Fruit fly (Drosophila melanogaster): ENCODE results near the gene CG7369.

CG7369 gene

DNA sequence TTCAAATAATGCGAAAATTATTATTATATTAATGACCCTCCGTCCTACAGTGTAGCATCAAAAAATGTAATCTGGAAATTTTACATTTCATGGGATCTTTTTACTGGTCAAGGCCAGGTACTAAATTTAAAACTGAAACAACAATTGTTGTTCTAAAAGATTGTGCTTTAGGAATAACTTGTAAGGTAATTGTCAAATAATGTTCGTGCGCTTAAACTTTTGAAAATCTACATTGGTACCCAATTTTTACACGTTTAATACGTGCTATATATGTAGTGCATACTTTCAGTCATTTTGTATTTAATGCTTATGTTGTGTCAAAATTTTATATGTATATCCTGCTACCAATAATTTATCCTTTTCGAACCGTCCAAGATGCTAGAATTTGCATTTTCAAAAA, 8.0 kb upstream of the CG7369 start:
- no peak for TF ChIP-seq noc (tag; optimal IDR thresholded peaks at IDR 0.05)

DNA sequence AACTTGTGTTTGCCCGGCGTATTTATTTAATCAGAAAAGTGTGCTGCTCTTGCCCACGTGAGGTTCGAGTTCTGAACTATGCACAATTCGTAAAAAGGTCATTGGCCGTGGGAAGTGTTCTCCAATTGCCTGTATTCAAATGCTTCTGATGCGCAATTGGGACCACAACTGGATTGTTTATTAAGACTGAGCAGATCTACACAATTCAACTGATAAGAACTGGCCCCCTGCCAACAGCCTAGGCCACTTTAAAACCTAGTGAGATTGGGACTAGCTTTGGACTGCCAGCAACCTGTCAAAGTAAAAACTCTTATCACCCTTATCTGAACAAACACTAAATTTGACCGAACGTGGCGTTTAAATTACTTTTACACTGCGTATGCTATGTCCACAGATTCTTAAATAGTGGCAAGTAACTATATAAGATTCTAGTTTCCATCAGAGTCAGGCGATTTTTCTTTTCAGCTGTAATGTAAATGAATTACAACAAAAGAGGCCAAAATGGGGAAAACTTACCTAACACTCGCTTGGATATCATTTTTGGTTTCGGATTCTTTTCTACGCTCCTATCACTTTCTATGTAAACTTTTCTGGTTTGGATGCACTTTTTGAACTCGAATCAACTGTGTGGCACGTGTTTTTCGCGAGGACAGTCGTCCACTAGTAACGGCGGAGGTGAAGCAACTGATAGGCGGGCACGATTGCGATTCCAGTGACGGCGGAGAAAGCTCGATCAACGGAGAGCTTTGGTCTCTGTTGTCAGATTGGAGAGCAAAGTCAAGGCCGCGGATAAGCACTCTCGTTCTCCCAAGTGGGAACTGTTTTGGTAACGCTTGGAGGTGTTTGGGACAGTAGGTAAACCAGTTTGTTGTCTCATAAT, 3.6 kb upstream of the CG7369 start, which contains the start of gene CG11241:
Gene CG11241 (minus strand): TSS at position 689 of the 880 bp plus-strand sequence.
- peak; percentile 28 for TF ChIP-seq noc (tag; optimal IDR thresholded peaks at IDR 0.05)

DNA sequence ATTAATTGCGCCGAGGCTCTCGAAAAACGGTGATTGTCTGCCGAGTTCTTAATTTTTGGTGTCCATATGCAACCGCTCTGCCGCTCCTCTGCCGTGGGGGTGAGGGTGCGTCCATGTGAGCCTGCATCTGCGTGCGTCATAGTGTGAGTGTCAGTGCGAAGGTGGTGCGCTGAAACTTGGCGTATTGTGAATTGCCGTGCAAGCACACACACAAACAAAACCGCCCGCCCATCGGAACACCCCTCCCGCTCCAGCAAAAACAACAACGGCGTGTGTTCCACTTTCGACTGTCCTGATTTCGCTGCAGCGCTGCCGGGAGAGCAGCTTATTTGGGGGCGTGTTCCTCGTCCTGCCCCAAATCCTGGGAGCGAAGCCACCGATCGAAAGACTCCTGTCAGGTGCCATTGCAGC, 533 bp downstream of the CG7369 start:
- no peak for TF ChIP-seq noc (tag; optimal IDR thresholded peaks at IDR 0.05)

DNA sequence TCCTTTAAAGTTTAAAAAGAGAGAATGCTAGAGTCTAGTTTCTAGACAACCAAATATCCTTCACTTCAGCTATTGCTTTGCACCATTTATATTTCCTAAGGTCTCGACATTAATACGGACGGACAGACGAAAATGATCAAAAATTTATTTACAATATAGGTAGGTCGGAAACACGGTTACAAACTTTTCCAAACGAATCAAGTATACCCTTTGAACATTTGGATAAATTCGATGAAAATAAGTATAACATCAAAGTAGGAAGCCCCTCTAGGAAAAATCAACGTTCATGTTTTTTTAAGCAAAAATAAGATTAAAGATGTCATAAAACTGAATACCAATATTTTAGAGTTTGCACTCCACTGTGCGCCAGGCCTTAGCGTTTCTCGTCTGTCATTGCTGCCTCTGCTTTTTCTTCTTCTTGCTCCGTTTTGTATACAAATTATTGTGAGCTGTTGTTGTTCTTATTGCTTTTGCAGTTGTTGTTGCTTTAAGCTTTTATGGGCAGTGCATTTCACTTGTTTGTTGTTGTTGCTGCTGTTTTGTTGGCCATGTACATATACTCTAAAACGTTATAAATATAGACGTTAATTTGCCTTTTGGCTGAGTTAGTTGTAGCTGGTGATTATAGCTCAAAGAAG, 1.5 kb downstream of the CG7369 start:
- no peak for TF ChIP-seq noc (tag; optimal IDR thresholded peaks at IDR 0.05)

DNA sequence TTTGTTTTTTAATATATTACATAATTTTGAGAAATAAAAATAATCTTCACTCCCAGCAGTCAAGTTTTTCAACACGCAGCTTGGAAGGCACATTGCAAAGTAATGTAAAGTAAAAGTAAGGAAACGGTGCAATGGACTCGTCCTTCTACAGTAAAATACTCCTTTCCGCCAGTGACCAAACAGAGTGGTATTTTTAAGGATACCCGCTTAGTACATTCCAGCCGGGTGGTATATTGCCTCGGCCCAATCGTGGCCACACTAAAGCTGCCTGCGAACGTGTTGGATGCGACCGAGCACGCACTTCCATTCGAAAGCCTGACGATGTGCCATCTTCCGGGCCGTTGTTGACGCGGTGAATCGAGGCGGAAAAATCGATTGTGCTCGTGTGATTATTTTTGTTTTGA, 7.6 kb downstream of the CG7369 start, which contains the start of gene SPoCk:
Gene SPoCk (plus strand): TSS at position 298 of the 404 bp plus-strand sequence.
- no peak for TF ChIP-seq noc (tag; optimal IDR thresholded peaks at IDR 0.05)

DNA sequence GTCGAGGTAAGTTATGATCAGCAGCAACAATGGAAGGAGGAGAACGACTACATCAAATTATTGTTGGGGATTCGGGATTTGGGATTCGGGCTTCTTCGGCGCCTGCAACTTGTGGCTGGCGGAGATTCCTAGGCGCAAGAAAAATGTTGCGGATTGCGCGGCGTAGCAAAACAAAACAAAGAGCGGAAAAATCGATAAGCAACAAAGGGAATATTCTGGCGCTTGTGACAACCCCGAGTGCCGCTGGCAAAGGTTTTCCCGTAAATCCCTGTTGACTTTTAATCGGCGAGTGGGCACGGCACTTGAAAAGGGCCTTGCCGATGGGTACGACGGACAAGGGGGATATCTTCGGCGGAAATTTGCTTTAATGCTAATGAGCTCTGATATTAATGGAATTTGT, 8.4 kb downstream of the CG7369 start:
- TF ChIP-seq noc (tag; optimal IDR thresholded peaks at IDR 0.05): no peak

DNA sequence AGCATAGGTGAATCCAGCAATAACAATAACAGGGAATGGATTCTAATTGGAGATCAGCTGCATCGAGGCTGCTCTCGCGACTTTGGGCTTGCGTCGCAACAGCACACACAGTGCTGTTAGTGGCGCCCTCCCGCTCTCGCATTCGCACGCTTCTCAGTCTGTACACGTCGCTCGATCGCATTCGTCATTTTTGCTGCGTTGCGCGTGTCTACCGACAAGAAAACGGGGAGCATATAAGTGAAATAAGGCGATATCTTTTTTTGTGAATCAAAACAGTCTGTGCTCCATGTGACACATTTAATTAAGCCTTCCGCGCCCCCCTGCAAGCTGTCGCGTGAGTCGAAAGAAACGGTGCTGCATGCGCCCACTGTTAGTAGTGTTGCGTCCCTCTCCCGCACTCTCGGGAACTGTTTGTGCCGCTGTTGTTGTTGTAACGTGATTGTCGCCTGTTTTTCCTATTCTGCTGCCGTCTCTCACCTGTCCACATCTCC, 31.8 kb downstream of the CG7369 start:
- peak; percentile 12 for TF ChIP-seq noc (tag; optimal IDR thresholded peaks at IDR 0.05)

DNA sequence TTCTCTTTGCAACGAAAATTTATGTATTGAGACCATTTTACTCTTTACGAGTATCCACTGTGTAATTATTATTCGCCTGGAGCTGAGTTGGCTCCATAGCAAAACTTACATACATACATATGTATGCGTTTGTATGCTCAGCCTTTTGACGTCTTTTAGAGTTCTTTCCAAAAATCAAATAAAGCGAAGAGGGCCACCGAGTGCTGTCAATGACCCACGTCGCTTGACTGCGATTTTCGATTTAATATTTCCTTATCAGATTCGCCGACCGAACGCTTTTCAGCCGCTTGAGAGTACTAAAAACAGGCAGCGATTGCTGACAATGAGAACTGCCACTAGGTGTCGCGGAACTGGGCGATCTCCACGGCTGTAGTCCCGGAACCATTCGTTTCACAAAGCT, 32.9 kb downstream of the CG7369 start:
- peak; percentile 21 for TF ChIP-seq noc (tag; optimal IDR thresholded peaks at IDR 0.05)

DNA sequence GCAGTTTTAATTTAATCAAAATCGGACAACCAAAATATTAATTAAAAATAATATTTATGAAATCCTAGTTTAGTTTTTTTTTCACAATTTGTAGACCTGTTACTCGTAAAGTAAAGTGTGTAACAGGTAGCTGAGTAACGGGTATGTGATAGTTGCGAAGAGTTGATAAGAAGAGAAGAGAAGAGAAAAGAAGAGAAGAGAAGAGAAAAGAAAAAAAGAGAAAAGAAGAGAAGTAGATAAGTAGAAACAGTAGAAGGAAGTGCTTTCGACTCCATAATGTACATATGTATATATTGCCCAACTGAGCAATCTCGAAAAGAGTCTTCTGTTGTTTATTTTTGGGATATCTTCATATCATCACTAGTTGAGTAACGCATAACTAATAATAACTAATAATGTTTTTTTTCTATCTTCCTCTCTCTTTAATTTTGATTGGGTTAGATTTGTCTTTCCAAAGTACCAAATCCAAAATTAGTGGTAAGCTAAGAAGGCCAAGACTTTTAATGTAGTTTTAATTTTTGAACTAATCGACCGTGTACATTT, 46.4 kb downstream of the CG7369 start, which contains the start of gene CG14448:
Gene CG14448 (plus strand): TSS at position 493 of the 543 bp plus-strand sequence.
- TF ChIP-seq noc (tag; optimal IDR thresholded peaks at IDR 0.05): no peak

DNA sequence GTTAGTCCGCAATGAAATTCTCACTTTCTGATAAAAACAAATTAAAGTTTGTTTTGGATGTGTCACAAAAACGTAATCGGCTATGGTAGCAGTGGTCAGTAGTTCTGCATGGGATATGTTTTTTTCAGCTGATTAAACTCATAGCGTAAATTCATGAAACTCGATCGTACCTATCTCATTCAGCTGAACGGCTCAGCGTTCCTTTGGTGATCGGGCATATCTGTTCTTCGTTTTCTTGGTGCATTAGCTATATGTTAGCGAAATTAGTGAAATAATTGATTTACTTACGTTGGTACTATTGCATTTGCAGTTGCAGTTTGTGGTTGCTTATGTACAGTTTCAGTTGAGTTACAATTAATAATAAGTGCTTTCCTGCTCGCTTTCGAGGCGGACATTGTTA, 50.0 kb downstream of the CG7369 start:
- no peak for TF ChIP-seq noc (tag; optimal IDR thresholded peaks at IDR 0.05)

DNA sequence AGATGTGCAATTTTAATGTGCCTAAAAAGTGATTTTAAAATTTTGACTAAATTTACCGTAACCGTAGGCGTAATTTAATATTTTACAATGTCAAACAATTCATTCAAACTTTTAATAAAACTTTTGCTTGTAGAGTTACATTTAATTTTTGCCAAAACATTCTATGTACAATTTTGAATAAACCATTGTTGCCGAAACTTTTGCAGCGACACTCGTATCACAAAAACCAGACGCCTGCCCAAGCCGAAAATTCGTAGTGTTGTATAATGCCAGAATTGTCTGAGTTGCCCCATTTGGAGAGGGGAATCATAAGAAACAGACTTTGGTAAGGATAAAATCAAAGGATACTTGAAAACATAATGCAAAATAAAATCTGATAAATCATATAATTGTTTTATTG, 54.0 kb downstream of the CG7369 start:
- no peak for TF ChIP-seq noc (tag; optimal IDR thresholded peaks at IDR 0.05)
